Fruit fly (Drosophila melanogaster): ENCODE measurements around the gene CG31122.

dm6 chr3R:18366644-18366985, 46.1 kb downstream of the CG31122 start:
- TF ChIP-seq CG8478 (optimal IDR thresholded peaks at IDR 0.05) (no peak), CTCF (optimal IDR thresholded peaks at IDR 0.05) (no peak)

Measured in S2 (cell line).